Worm (Caenorhabditis elegans) whole organism, L1 larva: Measurements from ENCODE around the gene Y32G9B.1.

ENCODE experiments used
- C04F5.9 ChIP-seq: sonication (generic microtip); optimal IDR thresholded peaks from 2 replicates; lab custom pipeline; 2016; ENCODE audit warnings: missing genetic modification characterization, missing compliant biosample characterization
- C16A3.4 ChIP-seq: fragments of 150-350 bp; optimal IDR thresholded peaks from 2 replicates; lab custom pipeline; 2014; ENCODE audit warnings: missing biosample characterization, missing genetic modification characterization
- C34B4.2 ChIP-seq: sonication (generic microtip); optimal IDR thresholded peaks from 2 replicates; lab custom pipeline; 2017; ENCODE audit warnings: mild to moderate bottlenecking, missing genetic modification characterization, missing compliant biosample characterization
- F16B12.6 ChIP-seq: fragments of 150-350 bp; optimal IDR thresholded peaks from 2 replicates; lab custom pipeline; 2014; ENCODE audit warnings: missing biosample characterization, missing genetic modification characterization
- Y116A8C.19 ChIP-seq: sonication (generic microtip); optimal IDR thresholded peaks from 2 replicates; lab custom pipeline; 2016; ENCODE audit warnings: missing compliant biosample characterization, missing genetic modification characterization, borderline replicate concordance
- alr-1 ChIP-seq: fragments of 200-800 bp; sonication (Bioruptor generic); optimal IDR thresholded peaks from 2 replicates; lab custom pipeline; 2018; ENCODE audit warnings: borderline replicate concordance, mild to moderate bottlenecking, missing genetic modification characterization, missing compliant biosample characterization
- ama-1 ChIP-seq: fragments of 150-350 bp; optimal IDR thresholded peaks from 2 replicates; lab custom pipeline; 2014
- ceh-63 ChIP-seq: fragments of 200-800 bp; sonication (Bioruptor generic); optimal IDR thresholded peaks from 2 replicates; lab custom pipeline; 2018; ENCODE audit warnings: mild to moderate bottlenecking, missing genetic modification characterization, missing compliant biosample characterization
- ceh-82 ChIP-seq, 3 experiments: fragments of 150-350 bp in 1 of 3; sonication (generic microtip) in 2 of 3; optimal IDR thresholded peaks; 2 replicates each; lab custom pipeline; 2014 to 2017; ENCODE audit warnings: missing biosample characterization in 3 of 3, missing genetic modification characterization in 3 of 3
- ces-1 ChIP-seq: fragments of 150-350 bp; optimal IDR thresholded peaks from 2 replicates; lab custom pipeline; 2014; ENCODE audit warnings: missing biosample characterization, missing genetic modification reagents, missing genetic modification characterization
- dpl-1 ChIP-seq, 3 experiments: fragments of 150-350 bp in 2 of 3; sonication (generic microtip) in 1 of 3; optimal IDR thresholded peaks; 2 replicates each; lab custom pipeline; 2014 to 2017; ENCODE audit warnings: missing biosample characterization in 3 of 3, missing genetic modification characterization in 3 of 3, missing genetic modification reagents in 3 of 3
- dsc-1 ChIP-seq: sonication (generic microtip); optimal IDR thresholded peaks from 2 replicates; lab custom pipeline; 2016; ENCODE audit warnings: mild to moderate bottlenecking, missing genetic modification characterization, missing compliant biosample characterization
- efl-3 ChIP-seq: fragments of 200-800 bp; sonication (Bioruptor generic); optimal IDR thresholded peaks from 2 replicates; lab custom pipeline; 2018; ENCODE audit warnings: mild to moderate bottlenecking, missing genetic modification characterization, missing compliant biosample characterization
- egl-13 ChIP-seq: sonication (generic microtip); optimal IDR thresholded peaks from 2 replicates; lab custom pipeline; 2016; ENCODE audit warnings: missing genotype, missing genetic modification reagents, missing genetic modification characterization, missing compliant biosample characterization
- ets-5 ChIP-seq: fragments of 200-800 bp; sonication (Bioruptor generic); IDR thresholded peaks from 2 replicates; pipeline ENCODE4 v1.3.6; 2022; ENCODE audit warnings: missing genetic modification characterization, missing compliant biosample characterization
- fkh-10 ChIP-seq: sonication (generic microtip); optimal IDR thresholded peaks from 2 replicates; lab custom pipeline; 2017; ENCODE audit warnings: missing biosample characterization, missing genetic modification reagents, missing genetic modification characterization
- fkh-4 ChIP-seq: sonication (generic microtip); optimal IDR thresholded peaks from 2 replicates; lab custom pipeline; 2016; ENCODE audit warnings: missing compliant biosample characterization, missing genetic modification characterization, borderline replicate concordance
- hlh-17 ChIP-seq: fragments of 200-800 bp; sonication (Bioruptor generic); optimal IDR thresholded peaks from 2 replicates; lab custom pipeline; 2018; ENCODE audit warnings: missing genetic modification characterization, mild to moderate bottlenecking, missing compliant biosample characterization, moderate library complexity, borderline replicate concordance
- hlh-4 ChIP-seq: sonication (generic microtip); optimal IDR thresholded peaks from 2 replicates; lab custom pipeline; 2016; ENCODE audit warnings: mild to moderate bottlenecking, missing genetic modification characterization, missing compliant biosample characterization
- hpl-2 ChIP-seq: fragments of 150-350 bp; optimal IDR thresholded peaks from 2 replicates; lab custom pipeline; 2014; ENCODE audit warnings: missing biosample characterization, missing genetic modification reagents, missing genetic modification characterization
- irx-1 ChIP-seq: sonication (generic microtip); optimal IDR thresholded peaks from 2 replicates; lab custom pipeline; 2016; ENCODE audit warnings: missing genetic modification characterization, missing compliant biosample characterization
- isw-1 ChIP-seq: fragments of 200-800 bp; sonication (Bioruptor generic); IDR thresholded peaks from 2 replicates; pipeline ENCODE4 v1.3.6; 2022; ENCODE audit warnings: missing genetic modification characterization, missing compliant biosample characterization
- jun-1 ChIP-seq: fragments of 150-350 bp; optimal IDR thresholded peaks from 2 replicates; lab custom pipeline; 2014; ENCODE audit warnings: missing biosample characterization, missing genetic modification reagents, missing genetic modification characterization
- lin-14 ChIP-seq: fragments of 200-800 bp; sonication (Bioruptor generic); optimal IDR thresholded peaks from 2 replicates; lab custom pipeline; 2018; ENCODE audit warnings: mild to moderate bottlenecking, missing genetic modification characterization, moderate library complexity, missing compliant biosample characterization
- lin-39 ChIP-seq: fragments of 150-350 bp; optimal IDR thresholded peaks from 2 replicates; lab custom pipeline; 2014; ENCODE audit warnings: missing biosample characterization, missing genetic modification reagents, missing genetic modification characterization
- lir-3 ChIP-seq: sonication (generic microtip); optimal IDR thresholded peaks from 2 replicates; lab custom pipeline; 2016; ENCODE audit warnings: mild to moderate bottlenecking, missing genetic modification characterization, moderate library complexity, missing compliant biosample characterization; ENCODE audit not compliant: poor library complexity
- mep-1 ChIP-seq: fragments of 150-350 bp; optimal IDR thresholded peaks from 2 replicates; lab custom pipeline; 2014; ENCODE audit warnings: missing biosample characterization, missing genetic modification characterization
- nhr-11 ChIP-seq: fragments of 150-350 bp; optimal IDR thresholded peaks from 2 replicates; lab custom pipeline; 2014; ENCODE audit warnings: missing biosample characterization, missing genetic modification characterization
- nhr-12 ChIP-seq: sonication (generic microtip); optimal IDR thresholded peaks from 2 replicates; lab custom pipeline; 2017; ENCODE audit warnings: missing biosample characterization, missing genetic modification characterization
- nhr-19 ChIP-seq: fragments of 200-800 bp; sonication (Bioruptor generic); conservative IDR thresholded peaks from 2 replicates; pipeline ENCODE4 v1.3.6; 2022; ENCODE audit warnings: missing genetic modification characterization, missing compliant biosample characterization
- nhr-20 ChIP-seq: sonication (generic microtip); optimal IDR thresholded peaks from 2 replicates; lab custom pipeline; 2016; ENCODE audit warnings: mild to moderate bottlenecking, missing genetic modification characterization, missing compliant biosample characterization
- nhr-28 ChIP-seq: fragments of 150-350 bp; optimal IDR thresholded peaks from 2 replicates; lab custom pipeline; 2014; ENCODE audit warnings: missing biosample characterization, missing genetic modification characterization
- nhr-47 ChIP-seq: sonication (generic microtip); optimal IDR thresholded peaks from 2 replicates; lab custom pipeline; 2016; ENCODE audit warnings: mild to moderate bottlenecking, missing genetic modification characterization, moderate library complexity, missing compliant biosample characterization
- nhr-76 ChIP-seq: sonication (generic microtip); optimal IDR thresholded peaks from 2 replicates; lab custom pipeline; 2017; ENCODE audit warnings: missing biosample characterization, missing genetic modification characterization
- nhr-77 ChIP-seq: fragments of 150-350 bp; optimal IDR thresholded peaks from 2 replicates; lab custom pipeline; 2014; ENCODE audit warnings: missing biosample characterization, missing genetic modification characterization
- nhr-84 ChIP-seq: sonication (generic microtip); optimal IDR thresholded peaks from 2 replicates; lab custom pipeline; 2017; ENCODE audit warnings: missing biosample characterization, missing genetic modification characterization
- nhr-85 ChIP-seq: sonication (generic microtip); peaks from one replicate; lab custom pipeline; 2016; ENCODE audit warnings: missing genetic modification characterization, inconsistent platforms, missing compliant biosample characterization
- nhr-90 ChIP-seq: sonication (generic microtip); optimal IDR thresholded peaks from 2 replicates; lab custom pipeline; 2016; ENCODE audit warnings: mild to moderate bottlenecking, missing genetic modification characterization, missing compliant biosample characterization; ENCODE audit not compliant: poor library complexity
- pag-3 ChIP-seq: sonication (generic microtip); optimal IDR thresholded peaks from 2 replicates; lab custom pipeline; 2017; ENCODE audit warnings: missing genetic modification characterization, mild to moderate bottlenecking, missing compliant biosample characterization, antibody characterized with exemption, borderline replicate concordance; ENCODE audit not compliant: insufficient read depth
- pax-3 ChIP-seq: fragments of 200-800 bp; sonication (Bioruptor generic); optimal IDR thresholded peaks from 2 replicates; lab custom pipeline; 2018; ENCODE audit warnings: mild to moderate bottlenecking, missing genetic modification characterization, moderate library complexity, missing compliant biosample characterization
- skn-1 ChIP-seq: fragments of 150-350 bp; optimal IDR thresholded peaks from 2 replicates; lab custom pipeline; 2014; ENCODE audit warnings: missing biosample characterization, missing genetic modification characterization
- snpc-4 ChIP-seq: fragments of 150-350 bp; optimal IDR thresholded peaks from 2 replicates; lab custom pipeline; 2014; ENCODE audit warnings: missing biosample characterization, missing genetic modification characterization
- snu-23 ChIP-seq: sonication (generic microtip); optimal IDR thresholded peaks from 2 replicates; lab custom pipeline; 2016; ENCODE audit warnings: missing genetic modification characterization, missing compliant biosample characterization
- sox-4 ChIP-seq: sonication (generic microtip); optimal IDR thresholded peaks from 2 replicates; lab custom pipeline; 2016; ENCODE audit warnings: missing genetic modification characterization, missing compliant biosample characterization
- sptf-1 ChIP-seq: fragments of 150-350 bp; optimal IDR thresholded peaks from 2 replicates; lab custom pipeline; 2014; ENCODE audit warnings: missing biosample characterization, missing genetic modification characterization
- sup-37 ChIP-seq: fragments of 200-800 bp; sonication (Bioruptor generic); optimal IDR thresholded peaks from 2 replicates; lab custom pipeline; 2018; ENCODE audit warnings: mild to moderate bottlenecking, missing genetic modification characterization, missing compliant biosample characterization
- swsn-7 ChIP-seq: sonication (generic microtip); optimal IDR thresholded peaks from 2 replicates; lab custom pipeline; 2016; ENCODE audit warnings: missing genetic modification characterization, missing compliant biosample characterization
- tbx-2 ChIP-seq: sonication (generic microtip); optimal IDR thresholded peaks from 2 replicates; lab custom pipeline; 2016; ENCODE audit warnings: missing genetic modification characterization, missing compliant biosample characterization
- tlp-1 ChIP-seq: fragments of 150-350 bp; optimal IDR thresholded peaks from 2 replicates; lab custom pipeline; 2014; ENCODE audit warnings: missing biosample characterization, missing genetic modification characterization
- unc-130 ChIP-seq: fragments of 150-350 bp; optimal IDR thresholded peaks from 2 replicates; lab custom pipeline; 2017; ENCODE audit warnings: missing biosample characterization, missing genetic modification characterization, inconsistent platforms
- unc-30 ChIP-seq: sonication (generic microtip); optimal IDR thresholded peaks from 2 replicates; lab custom pipeline; 2017; ENCODE audit warnings: missing biosample characterization, missing genetic modification characterization
- vab-15 ChIP-seq: sonication (generic microtip); optimal IDR thresholded peaks from 2 replicates; lab custom pipeline; 2017; ENCODE audit warnings: missing genotype, mild to moderate bottlenecking, missing genetic modification characterization, missing compliant biosample characterization
- zip-4 ChIP-seq: fragments of 200-800 bp; sonication (Bioruptor generic); optimal IDR thresholded peaks from 2 replicates; lab custom pipeline; 2018; ENCODE audit warnings: mild to moderate bottlenecking, missing genetic modification characterization, moderate library complexity, missing compliant biosample characterization
- ztf-11 ChIP-seq, 2 experiments: sonication (generic microtip); optimal IDR thresholded peaks; 2 replicates each; lab custom pipeline; 2016 to 2017; ENCODE audit warnings: missing genetic modification characterization in 2 of 2, missing biosample characterization in 1 of 2, missing compliant biosample characterization in 1 of 2

The Y32G9B.1 gene

DNA sequence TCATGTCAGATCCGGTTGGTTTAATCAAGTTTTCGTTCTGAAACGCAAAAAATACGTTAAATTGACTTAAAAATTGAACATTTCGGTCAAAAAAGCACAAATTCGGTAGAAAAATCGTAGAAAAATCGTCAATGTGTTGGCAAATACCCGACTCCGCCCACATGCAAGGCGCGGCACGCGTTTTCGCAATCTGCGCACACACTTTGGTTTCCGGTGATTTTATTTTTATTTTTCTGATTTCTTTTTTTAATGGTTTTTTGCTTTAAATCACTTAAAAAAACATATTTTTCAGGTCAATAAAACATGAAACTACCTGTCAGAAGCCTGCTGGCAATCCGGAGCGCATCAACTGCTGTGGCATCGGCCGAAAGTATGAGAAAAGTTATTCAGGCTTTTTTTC, 8.6 kb downstream of the Y32G9B.1 start, which contains the start of the genes gly-7 and mrpl-39 (continued):
- TF ChIP-seq nhr-84 (tag; lab: Kevin White, UChicago): no peak
- no peak for TF ChIP-seq vab-15 (tag; lab: Kevin White, UChicago)
- no peak for TF ChIP-seq sup-37 (GFP tag; lab: Kevin White, UChicago)
- no peak for TF ChIP-seq fkh-4 (tag; lab: Kevin White, UChicago)
- no peak for TF ChIP-seq jun-1 (tag; lab: Kevin White, UChicago)
- TF ChIP-seq pag-3 (tag; lab: Kevin White, UChicago): no peak
- TF ChIP-seq nhr-19 (GFP tag; lab: Robert Waterston, UW): no peak; the same call in 1 of the 2 replicates
- TF ChIP-seq sox-4 (tag; lab: Kevin White, UChicago): no peak
- peak in 2 of 3 experiments; percentile 34 to 48 for TF ChIP-seq dpl-1 (GFP tag; optimal IDR thresholded peaks at IDR 0.05; lab: Kevin White, UChicago)
- TF ChIP-seq nhr-77 (tag; lab: Kevin White, UChicago): no peak
- no peak for TF ChIP-seq pax-3 (tag; lab: Kevin White, UChicago)
- no peak for TF ChIP-seq nhr-11 (tag; lab: Kevin White, UChicago)
- TF ChIP-seq swsn-7 (tag; lab: Kevin White, UChicago): peak; percentile 11
- no peak for TF ChIP-seq lin-39 (tag; lab: Kevin White, UChicago)
- TF ChIP-seq snpc-4 (tag; lab: Kevin White, UChicago): no peak
- peak; percentile 33 for TF ChIP-seq nhr-47 (tag; lab: Kevin White, UChicago)
- no peak for TF ChIP-seq ets-5 (GFP tag; lab: Robert Waterston, UW)
- no peak for TF ChIP-seq zip-4
- TF ChIP-seq sptf-1 (tag; lab: Kevin White, UChicago): no peak
- no peak for TF ChIP-seq lin-14 (GFP tag; lab: Kevin White, UChicago)
- peak; percentile 6 for TF ChIP-seq nhr-85
- TF ChIP-seq fkh-10 (GFP tag; lab: Kevin White, UChicago): no peak
- TF ChIP-seq nhr-12: no peak
- TF ChIP-seq skn-1: peak; percentile 34
- TF ChIP-seq isw-1 (GFP tag; lab: Robert Waterston, UW): no peak
- no peak for TF ChIP-seq hlh-17 (GFP tag; lab: Kevin White, UChicago)
- TF ChIP-seq irx-1 (tag; lab: Kevin White, UChicago): no peak
- no peak for TF ChIP-seq hlh-4
- no peak for TF ChIP-seq C04F5.9 (tag; lab: Kevin White, UChicago)
- TF ChIP-seq unc-130 (tag; lab: Kevin White, UChicago): peak; percentile 20
- no peak for TF ChIP-seq unc-30
- TF ChIP-seq nhr-90: peak; percentile 2
- no peak for TF ChIP-seq ztf-11 (tag; optimal IDR thresholded peaks at IDR 0.05; lab: Kevin White, UChicago)
- TF ChIP-seq alr-1: no peak
- no peak for TF ChIP-seq Y116A8C.19
- TF ChIP-seq egl-13: no peak
- TF ChIP-seq C34B4.2 (tag; lab: Kevin White, UChicago): no peak
- TF ChIP-seq mep-1: no peak
- TF ChIP-seq ama-1 (lab: Kevin White, UChicago): no peak
- TF ChIP-seq ceh-82 (tag; optimal IDR thresholded peaks at IDR 0.05; lab: Kevin White, UChicago): peak in 1 of 3 experiments; percentile 27
- peak; percentile 32 for TF ChIP-seq tbx-2
- peak; percentile 21 for TF ChIP-seq dsc-1
- peak; percentile 30 for TF ChIP-seq nhr-20 (tag; lab: Kevin White, UChicago)
- peak; percentile 48 for TF ChIP-seq snu-23 (GFP tag; lab: Kevin White, UChicago)
- no peak for TF ChIP-seq hpl-2
- TF ChIP-seq nhr-28 (tag; lab: Kevin White, UChicago): no peak
- no peak for TF ChIP-seq ceh-63 (GFP tag; lab: Kevin White, UChicago)
- no peak for TF ChIP-seq F16B12.6 (tag; lab: Kevin White, UChicago)
- no peak for TF ChIP-seq ces-1 (GFP tag; lab: Kevin White, UChicago)
- TF ChIP-seq efl-3 (GFP tag; lab: Kevin White, UChicago): no peak
- TF ChIP-seq tlp-1: no peak
- no peak for TF ChIP-seq lir-3
- no peak for TF ChIP-seq nhr-76 (tag; lab: Kevin White, UChicago)
- TF ChIP-seq C16A3.4: peak; percentile 11
